Fruit fly (Drosophila melanogaster) whole organism, wandering third instar larva: ENCODE data around the gene CG6933.

Experiments used
- CG32264 ChIP-seq: fragments of 200-800 bp; sonication (Bioruptor generic); optimal IDR thresholded peaks from 2 replicates; lab custom pipeline; 2016; ENCODE audit warnings: missing biosample characterization, missing genetic modification characterization
- Dfd ChIP-seq: fragments of >200 bp; optimal IDR thresholded peaks from 2 replicates; lab custom pipeline; 2017; ENCODE audit warnings: missing biosample characterization, missing genetic modification characterization
- HLH106 ChIP-seq: fragments of 200-800 bp; optimal IDR thresholded peaks from 3 replicates; lab custom pipeline; 2019; ENCODE audit warnings: missing biosample characterization, mild to moderate bottlenecking, missing genetic modification characterization, moderate library complexity
- Hr78 ChIP-seq: fragments of >200 bp; optimal IDR thresholded peaks from 2 replicates; lab custom pipeline; 2017; ENCODE audit warnings: missing biosample characterization, missing genetic modification characterization
- Sp1 ChIP-seq: fragments of 200-800 bp; sonication (Bioruptor generic); optimal IDR thresholded peaks from 3 replicates; lab custom pipeline; 2019; ENCODE audit warnings: missing biosample characterization, mild to moderate bottlenecking, missing genetic modification characterization, moderate library complexity
- br ChIP-seq: fragments of 200-800 bp; sonication (Bioruptor generic); optimal IDR thresholded peaks from 2 replicates; lab custom pipeline; 2016; ENCODE audit warnings: missing biosample characterization, missing genetic modification characterization
- h ChIP-seq: fragments of 200-800 bp; sonication (Bioruptor generic); optimal IDR thresholded peaks from 3 replicates; lab custom pipeline; 2016; ENCODE audit warnings: missing biosample characterization, mild to moderate bottlenecking, missing genetic modification characterization
- psq ChIP-seq: fragments of 200-800 bp; sonication (Bioruptor generic); optimal IDR thresholded peaks from 3 replicates; lab custom pipeline; 2017; ENCODE audit warnings: missing biosample characterization, mild to moderate bottlenecking, missing genetic modification characterization, moderate library complexity
- sv ChIP-seq: fragments of 200-800 bp; sonication (Bioruptor generic); optimal IDR thresholded peaks from 3 replicates; lab custom pipeline; 2016; ENCODE audit warnings: missing biosample characterization, missing genetic modification characterization

- peak; percentile 41 for TF ChIP-seq h (GFP tag; lab: Kevin White, UChicago)
- TF ChIP-seq Hr78 (GFP tag; lab: Kevin White, UChicago) = no peak
- TF ChIP-seq br (GFP tag; lab: Kevin White, UChicago) = peak; percentile 19
- TF ChIP-seq Sp1 (GFP tag; lab: Kevin White, UChicago) = no peak
- no peak for TF ChIP-seq psq (GFP tag; lab: Kevin White, UChicago)
- TF ChIP-seq sv (GFP tag; lab: Kevin White, UChicago) = no peak
- peak; percentile 55 for TF ChIP-seq HLH106 (tag; lab: Kevin White, UChicago)
- no peak for TF ChIP-seq Dfd (GFP tag; lab: Kevin White, UChicago)
- no peak for TF ChIP-seq CG32264 (GFP tag; lab: Kevin White, UChicago)
These were observed 24.3 kb downstream of the CG6933 start for dm6 chr3L:20195875-20196274.
